Fruit fly (Drosophila melanogaster) whole organism, pupa: Measurements from ENCODE around the gene CG14357.

Experiments
- CG10348 ChIP-seq: fragments of 200-800 bp; sonication (Bioruptor generic); IDR thresholded peaks from 2 replicates; pipeline ENCODE4 v1.3.6; 2022; ENCODE audit warnings: missing biosample characterization, missing genetic modification characterization
- CG12605 ChIP-seq: fragments of 200-800 bp; sonication (Bioruptor generic); IDR thresholded peaks from 2 replicates; pipeline ENCODE4 v1.3.6; 2022; ENCODE audit warnings: missing biosample characterization, missing genetic modification characterization
- CG13204 ChIP-seq: fragments of 200-800 bp; sonication (Bioruptor generic); optimal IDR thresholded peaks from 2 replicates; lab custom pipeline; 2018; ENCODE audit warnings: missing biosample characterization, mild to moderate bottlenecking, missing genetic modification characterization, moderate library complexity
- CG14655 ChIP-seq: fragments of 200-800 bp; sonication (Bioruptor generic); optimal IDR thresholded peaks from 3 replicates; lab custom pipeline; 2017; ENCODE audit warnings: mild to moderate bottlenecking, missing biosample characterization, missing genetic modification reagents, missing genetic modification characterization
- CG15710 ChIP-seq: fragments of 200-800 bp; sonication (Bioruptor generic); optimal IDR thresholded peaks from 2 replicates; lab custom pipeline; 2018; ENCODE audit warnings: missing biosample characterization, mild to moderate bottlenecking, missing genetic modification characterization, moderate library complexity
- CG17806 ChIP-seq: fragments of 200-800 bp; sonication (Bioruptor generic); optimal IDR thresholded peaks from 2 replicates; lab custom pipeline; 2018; ENCODE audit warnings: missing biosample characterization, mild to moderate bottlenecking, missing genetic modification characterization, moderate library complexity
- CG32121 ChIP-seq: fragments of 200-800 bp; sonication (Bioruptor generic); IDR thresholded peaks from 2 replicates; pipeline ENCODE4 v1.3.6; 2022; ENCODE audit warnings: missing biosample characterization, missing genetic modification characterization
- CG34367 ChIP-seq: fragments of 200-800 bp; sonication (Bioruptor generic); optimal IDR thresholded peaks from 2 replicates; lab custom pipeline; 2018; ENCODE audit warnings: missing biosample characterization, mild to moderate bottlenecking, missing genetic modification characterization
- CG4496 ChIP-seq: fragments of 200-800 bp; sonication (Bioruptor generic); IDR thresholded peaks from 3 replicates; pipeline ENCODE4 v1.3.6; 2022; ENCODE audit warnings: missing biosample characterization, missing genetic modification characterization
- CG8159 ChIP-seq: fragments of 200-800 bp; sonication (Bioruptor generic); optimal IDR thresholded peaks from 3 replicates; lab custom pipeline; 2018; ENCODE audit warnings: missing biosample characterization, mild to moderate bottlenecking, missing genetic modification characterization, moderate library complexity
- CG8301 ChIP-seq: fragments of 200-800 bp; sonication (Bioruptor generic); optimal IDR thresholded peaks from 2 replicates; lab custom pipeline; 2018; ENCODE audit warnings: missing biosample characterization, mild to moderate bottlenecking, missing genetic modification characterization
- CG9948 ChIP-seq: fragments of 200-800 bp; sonication (Bioruptor generic); optimal IDR thresholded peaks from 2 replicates; lab custom pipeline; 2018; ENCODE audit warnings: missing biosample characterization, mild to moderate bottlenecking, missing genetic modification characterization, moderate library complexity
- D1 ChIP-seq: fragments of 200-800 bp; sonication (Bioruptor generic); optimal IDR thresholded peaks from 2 replicates; lab custom pipeline; 2018; ENCODE audit warnings: missing biosample characterization, mild to moderate bottlenecking, missing genetic modification characterization, moderate library complexity
- EcR ChIP-seq: fragments of 200-800 bp; sonication (Bioruptor generic); optimal IDR thresholded peaks from 3 replicates; lab custom pipeline; 2019; ENCODE audit warnings: missing biosample characterization, missing genetic modification characterization, mild to moderate bottlenecking, moderate library complexity, missing genetic modification reagents
- Ets98B ChIP-seq: fragments of 200-800 bp; sonication (Bioruptor generic); IDR thresholded peaks from 2 replicates; pipeline ENCODE4 v1.3.6; 2022; ENCODE audit warnings: missing biosample characterization, missing genetic modification characterization
- Pif1A ChIP-seq: fragments of 200-800 bp; sonication (Bioruptor generic); optimal IDR thresholded peaks from 3 replicates; lab custom pipeline; 2016; ENCODE audit warnings: missing biosample characterization, missing genetic modification characterization
- Pif1B ChIP-seq: fragments of 200-800 bp; sonication (Bioruptor generic); optimal IDR thresholded peaks from 3 replicates; lab custom pipeline; 2016; ENCODE audit warnings: missing biosample characterization, missing genetic modification characterization
- Snoo ChIP-seq: fragments of 200-800 bp; sonication (Bioruptor generic); optimal IDR thresholded peaks from 3 replicates; lab custom pipeline; 2017; ENCODE audit warnings: missing biosample characterization, mild to moderate bottlenecking, missing genetic modification characterization, inconsistent platforms
- fd96Ca ChIP-seq: fragments of 200-800 bp; sonication (Bioruptor generic); IDR thresholded peaks from 3 replicates; pipeline ENCODE4 v1.3.6; 2022; ENCODE audit warnings: missing biosample characterization, missing genetic modification characterization
- gl ChIP-seq: fragments of 200-800 bp; sonication (Bioruptor generic); optimal IDR thresholded peaks from 2 replicates; lab custom pipeline; 2018; ENCODE audit warnings: missing biosample characterization, mild to moderate bottlenecking, missing genetic modification characterization
- rn ChIP-seq: fragments of 200-800 bp; sonication (Bioruptor generic); IDR thresholded peaks from 2 replicates; pipeline ENCODE4 v1.3.6; 2022; ENCODE audit warnings: missing biosample characterization, missing genetic modification characterization

The CG14357 gene

dm6 chr3R:14112066-14112465 is at the start of gene CG14357:
Gene CG14357, minus strand, starts transcription at chr3R:14112166.
- TF ChIP-seq CG10348 (no peak), EcR (GFP tag; lab: Kevin White, UChicago) (no peak), gl (tag; lab: Kevin White, UChicago) (no peak), CG12605 (GFP tag; lab: Robert Waterston, UW) (no peak)

dm6 chr3R:14160178-14160577 is 48.2 kb upstream of the CG14357 start, which contains the start of gene CG31327:
Gene CG31327, minus strand, starts transcription at chr3R:14160278.
- TF ChIP-seq CG9948 (tag; lab: Kevin White, UChicago) (no peak), D1 (tag; lab: Kevin White, UChicago) (no peak), CG15710 (tag; lab: Kevin White, UChicago) (no peak), CG12605 (GFP tag; lab: Robert Waterston, UW) (no peak), Snoo (tag; lab: Kevin White, UChicago) (no peak), EcR (GFP tag; lab: Kevin White, UChicago) (no peak), gl (tag; lab: Kevin White, UChicago) (no peak), fd96Ca (GFP tag; lab: Robert Waterston, UW) (no peak), CG8301 (no peak), rn (no peak), Pif1B (no peak), CG34367 (tag; lab: Kevin White, UChicago) (no peak), CG8159 (tag; lab: Kevin White, UChicago) (no peak), CG4496 (GFP tag; lab: Robert Waterston, UW) (no peak), CG10348 (no peak), Pif1A (GFP tag; lab: Kevin White, UChicago) (no peak)

dm6 chr3R:14157331-14157730 is 45.4 kb upstream of the CG14357 start, which contains the start of gene CG31533:
Gene CG31533, minus strand, starts transcription at chr3R:14157431.
- TF ChIP-seq Pif1B (no peak), Pif1A (GFP tag; lab: Kevin White, UChicago) (no peak), fd96Ca (GFP tag; lab: Robert Waterston, UW) (no peak), EcR (GFP tag; lab: Kevin White, UChicago) (no peak), CG17806 (tag; lab: Kevin White, UChicago) (no peak), D1 (tag; lab: Kevin White, UChicago) (no peak), CG8301 (no peak), CG15710 (tag; lab: Kevin White, UChicago) (no peak), CG32121 (GFP tag; lab: Robert Waterston, UW) (no peak), Ets98B (GFP tag; lab: Robert Waterston, UW) (no peak), CG8159 (tag; lab: Kevin White, UChicago) (no peak), rn (no peak)
- TF ChIP-seq, all 21 proteins: peak for 0

- TF ChIP-seq CG4496 (GFP tag; lab: Robert Waterston, UW) (no peak), CG8301 (no peak), CG32121 (GFP tag; lab: Robert Waterston, UW) (no peak), CG9948 (tag; lab: Kevin White, UChicago) (no peak), CG14655 (GFP tag; lab: Kevin White, UChicago) (no peak), CG13204 (GFP tag; lab: Kevin White, UChicago) (no peak), D1 (tag; lab: Kevin White, UChicago) (no peak), Pif1B (no peak), Ets98B (GFP tag; lab: Robert Waterston, UW) (no peak), CG17806 (tag; lab: Kevin White, UChicago) (no peak)
Observed at dm6 chr3R:14154341-14154740, 42.4 kb upstream of the CG14357 start, which contains the start of gene CG44215. Gene CG44215, minus strand, starts transcription at chr3R:14154441.

- TF ChIP-seq CG4496 (GFP tag; lab: Robert Waterston, UW) (no peak), fd96Ca (GFP tag; lab: Robert Waterston, UW) (no peak), Pif1A (GFP tag; lab: Kevin White, UChicago) (no peak), CG17806 (tag; lab: Kevin White, UChicago) (no peak)
Observed at dm6 chr3R:14153729-14154128, 41.8 kb upstream of the CG14357 start, which contains the start of gene Recs1. Gene Recs1, minus strand, starts transcription at chr3R:14153829.

- no peak for TF ChIP-seq CG8159 (tag; lab: Kevin White, UChicago)
- TF ChIP-seq fd96Ca (GFP tag; lab: Robert Waterston, UW) = no peak
- no peak for TF ChIP-seq Pif1B
- no peak for TF ChIP-seq rn
Observed at dm6 chr3R:14152550-14152949, 40.6 kb upstream of the CG14357 start, which contains the start of gene CG42500. Gene CG42500, minus strand, starts transcription at chr3R:14152650.

dm6 chr3R:14151840-14152239 is 39.9 kb upstream of the CG14357 start, which contains the start of gene CG14355:
Gene CG14355, minus strand, starts transcription at chr3R:14151940.
- no peak for TF ChIP-seq CG4496 (GFP tag; lab: Robert Waterston, UW)
- no peak for TF ChIP-seq D1 (tag; lab: Kevin White, UChicago)
- no peak for TF ChIP-seq CG32121 (GFP tag; lab: Robert Waterston, UW)
- TF ChIP-seq CG10348 = no peak
- TF ChIP-seq CG15710 (tag; lab: Kevin White, UChicago) = no peak
- no peak for TF ChIP-seq CG34367 (tag; lab: Kevin White, UChicago)
